Fruit fly (Drosophila melanogaster) whole organism, embryonic: Measurements from ENCODE around the gene SCCRO.
A peak's percentile ranks its signal among the peaks of the same experiment; 100 is the strongest.

Source experiments
- Atf-2 ChIP-seq: fragments of 200-800 bp; sonication (Bioruptor generic); optimal IDR thresholded peaks from 2 replicates; lab custom pipeline; 2016; ENCODE audit warnings: missing biosample characterization, missing genetic modification characterization
- Atf3 ChIP-seq: fragments of 200-800 bp; sonication (Bioruptor generic); optimal IDR thresholded peaks from 3 replicates; lab custom pipeline; 2016; ENCODE audit warnings: missing biosample characterization, missing genetic modification characterization
- Atf6 ChIP-seq: fragments of 200-800 bp; sonication (Bioruptor generic); IDR thresholded peaks from 2 replicates; pipeline ENCODE4 v1.3.6; 2022; ENCODE audit warnings: missing biosample characterization, missing genetic modification characterization
- B-H1 ChIP-seq: fragments of 200-800 bp; sonication (Bioruptor generic); IDR thresholded peaks from 3 replicates; pipeline ENCODE4 v1.3.6; 2022; ENCODE audit warnings: missing biosample characterization, missing genetic modification characterization
- Bgb ChIP-seq: fragments of 200-800 bp; sonication (Bioruptor generic); IDR thresholded peaks from 2 replicates; pipeline ENCODE4 v1.3.6; 2022; ENCODE audit warnings: missing biosample characterization, missing genetic modification characterization; ENCODE audit not compliant: partially characterized antibody
- CG11456 ChIP-seq: fragments of 200-800 bp; sonication (Bioruptor generic); IDR thresholded peaks from 3 replicates; pipeline ENCODE4 v1.3.6; 2022; ENCODE audit warnings: missing biosample characterization, missing genetic modification characterization
- CG11723 ChIP-seq: fragments of 200-800 bp; sonication (Bioruptor generic); optimal IDR thresholded peaks from 2 replicates; lab custom pipeline; 2017; ENCODE audit warnings: missing biosample characterization, mild to moderate bottlenecking, missing genetic modification characterization
- CG12219 ChIP-seq: fragments of 200-800 bp; sonication (Bioruptor generic); optimal IDR thresholded peaks from 3 replicates; lab custom pipeline; 2018; ENCODE audit warnings: missing biosample characterization, mild to moderate bottlenecking, missing genetic modification characterization
- CG12236 ChIP-seq: fragments of 200-800 bp; sonication (Bioruptor generic); optimal IDR thresholded peaks from 2 replicates; lab custom pipeline; 2016; ENCODE audit warnings: missing biosample characterization, missing genetic modification characterization
- CG13123 ChIP-seq: fragments of 200-800 bp; sonication (Bioruptor generic); optimal IDR thresholded peaks from 2 replicates; lab custom pipeline; 2016; ENCODE audit warnings: missing biosample characterization, missing genetic modification characterization
- CG15601 ChIP-seq: fragments of 200-800 bp; sonication (Bioruptor generic); optimal IDR thresholded peaks from 3 replicates; lab custom pipeline; 2019; ENCODE audit warnings: missing biosample characterization, mild to moderate bottlenecking, missing genetic modification characterization, moderate library complexity
- CG2129 ChIP-seq: fragments of 200-800 bp; sonication (Bioruptor generic); IDR thresholded peaks from 2 replicates; pipeline ENCODE4 v1.3.6; 2022; ENCODE audit warnings: missing biosample characterization, missing genetic modification characterization; ENCODE audit not compliant: partially characterized antibody
- CG3407 ChIP-seq: fragments of 200-800 bp; sonication (Bioruptor generic); optimal IDR thresholded peaks from 2 replicates; lab custom pipeline; 2018; ENCODE audit warnings: missing biosample characterization, mild to moderate bottlenecking, missing genetic modification characterization
- CG3995 ChIP-seq: fragments of 200-800 bp; sonication (Bioruptor generic); optimal IDR thresholded peaks from 3 replicates; lab custom pipeline; 2016; ENCODE audit warnings: missing biosample characterization, missing genetic modification characterization
- CG4707 ChIP-seq: fragments of 200-800 bp; sonication (Bioruptor generic); optimal IDR thresholded peaks from 2 replicates; lab custom pipeline; 2018; ENCODE audit warnings: missing biosample characterization, mild to moderate bottlenecking, missing genetic modification characterization, moderate library complexity
- CG5953 ChIP-seq: fragments of 200-800 bp; sonication (Bioruptor generic); IDR thresholded peaks from 2 replicates; pipeline ENCODE4 v1.3.6; 2022; ENCODE audit warnings: missing biosample characterization, missing genetic modification characterization
- CG6791 ChIP-seq: fragments of 200-800 bp; sonication (Bioruptor generic); IDR thresholded peaks from 3 replicates; pipeline ENCODE4 v1.3.6; 2022; ENCODE audit warnings: missing biosample characterization, missing genetic modification characterization; ENCODE audit not compliant: partially characterized antibody
- CG8388 ChIP-seq: fragments of 200-800 bp; sonication (Bioruptor generic); optimal IDR thresholded peaks from 2 replicates; lab custom pipeline; 2019; ENCODE audit warnings: missing biosample characterization, mild to moderate bottlenecking, missing genetic modification characterization, moderate library complexity
- CG9609 ChIP-seq: fragments of 200-800 bp; sonication (Bioruptor generic); optimal IDR thresholded peaks from 3 replicates; lab custom pipeline; 2016; ENCODE audit warnings: missing biosample characterization, missing genetic modification characterization
- Doc2 ChIP-seq: fragments of 200-800 bp; sonication (Bioruptor generic); IDR thresholded peaks from 2 replicates; pipeline ENCODE4 v1.3.6; 2022; ENCODE audit warnings: missing biosample characterization, missing genetic modification characterization
- Drgx ChIP-seq: fragments of 200-800 bp; sonication (Bioruptor generic); IDR thresholded peaks from 2 replicates; pipeline ENCODE4 v1.3.6; 2022; ENCODE audit warnings: missing biosample characterization, missing genetic modification characterization
- E2f2 ChIP-seq: fragments of 200-800 bp; sonication (Bioruptor generic); IDR thresholded peaks from 2 replicates; pipeline ENCODE4 v1.3.6; 2022; ENCODE audit warnings: missing biosample characterization, missing genetic modification characterization
- Elba2 ChIP-seq: fragments of 200-800 bp; sonication (Bioruptor generic); optimal IDR thresholded peaks from 3 replicates; lab custom pipeline; 2016; ENCODE audit warnings: missing biosample characterization, missing genetic modification characterization
- Fer2 ChIP-seq: fragments of 200-800 bp; sonication (Bioruptor generic); optimal IDR thresholded peaks from 2 replicates; lab custom pipeline; 2018; ENCODE audit warnings: missing biosample characterization, mild to moderate bottlenecking, missing genetic modification characterization, moderate library complexity
- H15 ChIP-seq: fragments of 200-800 bp; sonication (Bioruptor generic); IDR thresholded peaks from 3 replicates; pipeline ENCODE4 v1.3.6; 2022; ENCODE audit warnings: missing biosample characterization, missing genetic modification characterization
- HLH3B ChIP-seq: fragments of 200-800 bp; sonication (Bioruptor generic); IDR thresholded peaks from 2 replicates; pipeline ENCODE4 v1.3.6; 2022; ENCODE audit warnings: missing biosample characterization, missing genetic modification characterization
- HLH4C ChIP-seq: fragments of 200-800 bp; sonication (Bioruptor generic); IDR thresholded peaks from 3 replicates; pipeline ENCODE4 v1.3.6; 2022; ENCODE audit warnings: missing biosample characterization, missing genetic modification characterization; ENCODE audit not compliant: partially characterized antibody
- Jarid2 ChIP-seq: fragments of 200-800 bp; sonication (Bioruptor generic); optimal IDR thresholded peaks from 3 replicates; lab custom pipeline; 2017; ENCODE audit warnings: mild to moderate bottlenecking, missing biosample characterization, missing genetic modification reagents, missing genetic modification characterization
- Mes4 ChIP-seq: fragments of 200-800 bp; sonication (Bioruptor generic); optimal IDR thresholded peaks from 2 replicates; lab custom pipeline; 2016; ENCODE audit warnings: missing biosample characterization, missing genetic modification characterization
- Nf-YA ChIP-seq: fragments of 200-800 bp; sonication (Bioruptor generic); IDR thresholded peaks from 2 replicates; pipeline ENCODE4 v1.3.6; 2022; ENCODE audit warnings: missing biosample characterization, missing genetic modification characterization
- Sin3A ChIP-seq: fragments of >200 bp; optimal IDR thresholded peaks from 2 replicates; lab custom pipeline; 2018
- Six4 ChIP-seq: fragments of 200-800 bp; sonication (Bioruptor generic); optimal IDR thresholded peaks from 2 replicates; lab custom pipeline; 2016; ENCODE audit warnings: missing biosample characterization, missing genetic modification characterization
- Stat92E ChIP-seq, 3 experiments: fragments of >200 bp in 2 of 3; fragments of 200-800 bp in 1 of 3; sonication (Bioruptor generic) in 1 of 3; optimal IDR thresholded peaks; 2 replicates each; lab custom pipeline; 2017 to 2019; ENCODE audit warnings: missing biosample characterization in 3 of 3, missing genetic modification characterization in 3 of 3, mild to moderate bottlenecking in 1 of 3, moderate library complexity in 1 of 3
- al ChIP-seq: fragments of 200-800 bp; sonication (Bioruptor generic); IDR thresholded peaks from 2 replicates; pipeline ENCODE4 v1.3.6; 2022; ENCODE audit warnings: missing biosample characterization, missing genetic modification characterization
- bab2 ChIP-seq: fragments of 200-800 bp; sonication (Bioruptor generic); optimal IDR thresholded peaks from 2 replicates; lab custom pipeline; 2016; ENCODE audit warnings: missing biosample characterization, missing genetic modification characterization
- croc ChIP-seq: fragments of 200-800 bp; sonication (Bioruptor generic); conservative IDR thresholded peaks from 3 replicates; pipeline ENCODE4 v1.3.6; 2022; ENCODE audit warnings: missing biosample characterization, missing genetic modification characterization
- dmrt99B ChIP-seq: fragments of 200-800 bp; sonication (Bioruptor generic); optimal IDR thresholded peaks from 2 replicates; lab custom pipeline; 2018; ENCODE audit warnings: missing biosample characterization, mild to moderate bottlenecking, missing genetic modification characterization, moderate library complexity
- ewg ChIP-seq: fragments of 200-800 bp; sonication (Bioruptor generic); optimal IDR thresholded peaks from 3 replicates; lab custom pipeline; 2017; ENCODE audit warnings: mild to moderate bottlenecking, missing biosample characterization, missing genetic modification reagents, missing genetic modification characterization
- eyg ChIP-seq: fragments of 200-800 bp; sonication (Bioruptor generic); optimal IDR thresholded peaks from 3 replicates; lab custom pipeline; 2016; ENCODE audit warnings: missing biosample characterization, missing genetic modification characterization
- fru ChIP-seq: fragments of >200 bp; optimal IDR thresholded peaks from 2 replicates; lab custom pipeline; 2017
- ftz-f1 ChIP-seq: fragments of 200-800 bp; sonication (Bioruptor generic); optimal IDR thresholded peaks from 2 replicates; lab custom pipeline; 2016; ENCODE audit warnings: missing biosample characterization, missing genetic modification characterization
- h ChIP-seq: fragments of >200 bp; optimal IDR thresholded peaks from 2 replicates; lab custom pipeline; 2017
- her ChIP-seq: fragments of 200-800 bp; sonication (Bioruptor generic); optimal IDR thresholded peaks from 2 replicates; lab custom pipeline; 2016; ENCODE audit warnings: missing biosample characterization, missing genetic modification characterization
- lbe ChIP-seq: fragments of 200-800 bp; sonication (Bioruptor generic); optimal IDR thresholded peaks from 2 replicates; lab custom pipeline; 2016; ENCODE audit warnings: missing biosample characterization, mild to moderate bottlenecking, missing genetic modification characterization
- luna ChIP-seq: fragments of 200-800 bp; sonication (Bioruptor generic); optimal IDR thresholded peaks from 2 replicates; lab custom pipeline; 2016; ENCODE audit warnings: missing biosample characterization, missing genetic modification characterization
- nerfin-1 ChIP-seq: fragments of 200-800 bp; sonication (Bioruptor generic); optimal IDR thresholded peaks from 3 replicates; lab custom pipeline; 2019; ENCODE audit warnings: missing biosample characterization, mild to moderate bottlenecking, missing genetic modification characterization, moderate library complexity
- sob ChIP-seq: fragments of 200-800 bp; sonication (Bioruptor generic); IDR thresholded peaks from 2 replicates; pipeline ENCODE4 v1.3.6; 2022; ENCODE audit warnings: missing biosample characterization, missing genetic modification characterization
- sqz ChIP-seq: fragments of 200-800 bp; sonication (Bioruptor generic); optimal IDR thresholded peaks from 3 replicates; lab custom pipeline; 2018; ENCODE audit warnings: missing biosample characterization, mild to moderate bottlenecking, missing genetic modification characterization
- sr ChIP-seq: fragments of 200-800 bp; sonication (Bioruptor generic); IDR thresholded peaks from 3 replicates; pipeline ENCODE4 v1.3.6; 2022; ENCODE audit warnings: missing biosample characterization, missing genetic modification characterization
- tin ChIP-seq: fragments of 200-800 bp; sonication (Bioruptor generic); optimal IDR thresholded peaks from 3 replicates; lab custom pipeline; 2016; ENCODE audit warnings: missing biosample characterization, missing genetic modification characterization
- twi ChIP-seq: fragments of 200-800 bp; optimal IDR thresholded peaks from 2 replicates; lab custom pipeline; 2019; ENCODE audit warnings: missing biosample characterization, mild to moderate bottlenecking, missing genetic modification characterization, moderate library complexity
- wor ChIP-seq: fragments of 200-800 bp; sonication (Bioruptor generic); IDR thresholded peaks from 2 replicates; pipeline ENCODE4 v1.3.6; 2022; ENCODE audit warnings: missing biosample characterization, missing genetic modification characterization
- yki ChIP-seq: fragments of >200 bp; optimal IDR thresholded peaks from 3 replicates; lab custom pipeline; 2018

Gene SCCRO

DNA sequence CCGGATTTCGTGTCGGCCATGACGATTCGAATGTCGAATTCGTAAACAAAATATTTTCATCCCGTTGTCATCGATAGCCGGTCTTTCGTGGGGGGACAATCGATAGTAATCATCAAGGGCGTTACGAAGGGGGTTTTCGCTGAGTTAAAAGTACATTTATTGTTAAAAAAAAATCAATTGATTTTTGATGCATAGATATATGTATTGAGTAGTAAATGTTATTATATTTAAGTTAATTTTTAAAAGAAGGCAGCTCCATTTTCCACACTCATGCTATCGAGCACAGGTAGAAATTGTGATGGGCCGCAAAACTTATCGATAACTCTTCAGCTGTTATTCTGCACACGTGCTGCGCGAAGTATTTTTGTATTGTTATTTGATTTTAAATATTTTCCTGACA, 17.3 kb downstream of the SCCRO start, which contains the start of the genes mrn and CG12301 (continued):
- TF ChIP-seq CG3995 (GFP tag; lab: Kevin White, UChicago) = peak; percentile 68
- TF ChIP-seq CG6791 (GFP tag; lab: Robert Waterston, UW) = peak; percentile 84
- no peak for TF ChIP-seq Nf-YA (GFP tag; lab: Robert Waterston, UW)
- TF ChIP-seq croc (GFP tag; lab: Robert Waterston, UW) = peak; percentile 76
- TF ChIP-seq Bgb (GFP tag; lab: Robert Waterston, UW) = peak; percentile 87
- 0 out of 2 replicates have a peak, but pooled peaks have one; percentile 31 for TF ChIP-seq CG5953 (GFP tag; lab: Robert Waterston, UW)
- peak; percentile 67 for TF ChIP-seq E2f2 (GFP tag; lab: Robert Waterston, UW)
- TF ChIP-seq lbe (GFP tag; lab: Kevin White, UChicago) = peak; percentile 78
- TF ChIP-seq CG9609 (GFP tag; lab: Kevin White, UChicago) = peak; percentile 56
- peak; percentile 96 for TF ChIP-seq B-H1
- TF ChIP-seq CG12236 (GFP tag; lab: Kevin White, UChicago) = no peak
- TF ChIP-seq Drgx (GFP tag; lab: Robert Waterston, UW) = peak; percentile 92
- no peak for TF ChIP-seq CG11723 (GFP tag; lab: Kevin White, UChicago)
- TF ChIP-seq CG11456 (GFP tag; lab: Robert Waterston, UW) = peak; percentile 91
- no peak for TF ChIP-seq sqz
- TF ChIP-seq CG13123 = peak; percentile 11
- peak; percentile 23 for TF ChIP-seq eyg (GFP tag; lab: Kevin White, UChicago)
- peak; percentile 99 for TF ChIP-seq sob (GFP tag; lab: Robert Waterston, UW)
- TF ChIP-seq twi (tag; lab: Kevin White, UChicago) = no peak
- TF ChIP-seq Mes4 = peak; percentile 11
- TF ChIP-seq ewg (GFP tag; lab: Kevin White, UChicago) = peak; percentile 71
- TF ChIP-seq CG8388 (GFP tag; lab: Kevin White, UChicago) = no peak
- TF ChIP-seq sr (GFP tag; lab: Robert Waterston, UW) = no peak
- no peak for TF ChIP-seq h (lab: Kevin White, UChicago)
- no peak for TF ChIP-seq CG3407
- TF ChIP-seq Stat92E (GFP tag; optimal IDR thresholded peaks at IDR 0.05; lab: Kevin White, UChicago) = peak in 1 of 3 experiments; percentile 41
- no peak for TF ChIP-seq Fer2 (tag; lab: Kevin White, UChicago)
- peak; percentile 33; the same call in 1 of the 2 replicates for TF ChIP-seq wor (GFP tag; lab: Robert Waterston, UW)
- TF ChIP-seq CG4707 (GFP tag; lab: Kevin White, UChicago) = no peak
- peak; percentile 94 for TF ChIP-seq al (GFP tag; lab: Robert Waterston, UW)
- TF ChIP-seq nerfin-1 (tag; lab: Kevin White, UChicago) = peak; percentile 60
- TF ChIP-seq Atf-2 (GFP tag; lab: Kevin White, UChicago) = peak; percentile 23
- no peak for TF ChIP-seq yki (lab: Kevin White, UChicago)
- TF ChIP-seq Sin3A (lab: Kevin White, UChicago) = peak; percentile 92
- peak; percentile 75 for TF ChIP-seq ftz-f1 (GFP tag; lab: Kevin White, UChicago)
- peak; percentile 18 for TF ChIP-seq Atf3 (GFP tag; lab: Kevin White, UChicago)
- peak; percentile 81 for TF ChIP-seq Atf6 (GFP tag; lab: Robert Waterston, UW)
- TF ChIP-seq Six4 (GFP tag; lab: Kevin White, UChicago) = peak; percentile 64
- peak; percentile 95 for TF ChIP-seq H15 (GFP tag; lab: Robert Waterston, UW)
- TF ChIP-seq bab2 (GFP tag; lab: Kevin White, UChicago) = peak; percentile 44
- no peak for TF ChIP-seq Elba2 (GFP tag; lab: Kevin White, UChicago)
- TF ChIP-seq Jarid2 = no peak
- TF ChIP-seq luna (GFP tag; lab: Kevin White, UChicago) = peak; percentile 20
- TF ChIP-seq her (GFP tag; lab: Kevin White, UChicago) = peak; percentile 10
- TF ChIP-seq tin (GFP tag; lab: Kevin White, UChicago) = peak; percentile 80
- no peak for TF ChIP-seq CG12219 (GFP tag; lab: Kevin White, UChicago)
- TF ChIP-seq HLH4C (GFP tag; lab: Robert Waterston, UW) = peak; percentile 95
- TF ChIP-seq CG2129 (GFP tag; lab: Robert Waterston, UW) = peak; percentile 90
- TF ChIP-seq fru (lab: Kevin White, UChicago) = no peak
- TF ChIP-seq HLH3B = peak; percentile 90
- TF ChIP-seq CG15601 (tag; lab: Kevin White, UChicago) = no peak
- peak; percentile 85 for TF ChIP-seq Doc2
- TF ChIP-seq dmrt99B (tag; lab: Kevin White, UChicago) = no peak
